Worm (Caenorhabditis elegans) whole organism, midembryonic: ENCODE results near the gene cec-3.

Experiments used
- T22C8.4 ChIP-seq: fragments of 200-800 bp; sonication (Bioruptor generic); IDR thresholded peaks from 2 replicates; pipeline ENCODE4 v1.3.6; 2022; ENCODE audit warnings: missing genetic modification characterization, missing compliant biosample characterization
- cog-1 ChIP-seq: sonication (generic microtip); optimal IDR thresholded peaks from 2 replicates; lab custom pipeline; 2016; ENCODE audit warnings: missing genetic modification characterization, missing compliant biosample characterization
- flt-1 ChIP-seq: fragments of 200-800 bp; sonication (Bioruptor generic); IDR thresholded peaks from 2 replicates; pipeline ENCODE4 v1.3.6; 2022; ENCODE audit warnings: missing genetic modification characterization, missing compliant biosample characterization
- klf-2 ChIP-seq: fragments of 200-800 bp; sonication (Bioruptor generic); conservative IDR thresholded peaks from 2 replicates; pipeline ENCODE4 v1.3.6; 2022; ENCODE audit warnings: missing genetic modification reagents, missing genetic modification characterization, missing compliant biosample characterization
- med-1 ChIP-seq: sonication (generic microtip); optimal IDR thresholded peaks from 2 replicates; lab custom pipeline; 2017; ENCODE audit warnings: missing genetic modification characterization, mild to moderate bottlenecking, missing compliant biosample characterization, antibody characterized with exemption, missing genetic modification reagents; ENCODE audit not compliant: insufficient read depth
- ref-1 ChIP-seq: fragments of 200-800 bp; sonication (Bioruptor generic); conservative IDR thresholded peaks from 2 replicates; pipeline ENCODE4 v1.3.6; 2022; ENCODE audit warnings: missing genetic modification reagents, missing genetic modification characterization, missing compliant biosample characterization
- tab-1 ChIP-seq: fragments of 200-800 bp; sonication (Bioruptor generic); IDR thresholded peaks from 2 replicates; pipeline ENCODE4 v1.3.6; 2022; ENCODE audit warnings: missing genetic modification characterization, missing compliant biosample characterization
- ztf-23 ChIP-seq: fragments of 200-800 bp; sonication (Bioruptor generic); IDR thresholded peaks from 2 replicates; pipeline ENCODE4 v1.3.6; 2022; ENCODE audit warnings: missing genetic modification reagents, missing genetic modification characterization, missing compliant biosample characterization
- ztf-29 ChIP-seq: fragments of 200-800 bp; sonication (Bioruptor generic); IDR thresholded peaks from 2 replicates; pipeline ENCODE4 v1.3.6; 2022; ENCODE audit warnings: missing genetic modification reagents, missing genetic modification characterization, missing compliant biosample characterization

Gene cec-3

ce11 chrII:7813645-7814044 is 43.8 kb downstream of the cec-3 start:
- no peak for TF ChIP-seq cog-1 (tag; lab: Kevin White, UChicago)
- no peak for TF ChIP-seq flt-1 (GFP tag; lab: Robert Waterston, UW)
- TF ChIP-seq klf-2 (GFP tag; lab: Robert Waterston, UW) = no peak
- TF ChIP-seq T22C8.4 = no peak
- TF ChIP-seq ztf-23 = no peak

- 0 out of 2 replicates have a peak, but pooled peaks have one; percentile 25 for TF ChIP-seq T22C8.4
- TF ChIP-seq cog-1 (tag; lab: Kevin White, UChicago) = no peak
Observed at ce11 chrII:7813237-7813636, 44.2 kb downstream of the cec-3 start.

ce11 chrII:7812332-7812731 is 45.1 kb downstream of the cec-3 start:
- no peak for TF ChIP-seq T22C8.4
- TF ChIP-seq ztf-29 = 0 out of 2 replicates have a peak, but pooled peaks have one; percentile 26
- 0 out of 2 replicates have a peak, but pooled peaks have one; percentile 43 for TF ChIP-seq klf-2 (GFP tag; lab: Robert Waterston, UW)
- TF ChIP-seq ztf-23 = no peak
- no peak for TF ChIP-seq tab-1 (GFP tag; lab: Robert Waterston, UW)
- no peak for TF ChIP-seq med-1
- no peak for TF ChIP-seq ref-1 (GFP tag; lab: Robert Waterston, UW)
- TF ChIP-seq cog-1 (tag; lab: Kevin White, UChicago) = peak; percentile 36
- peak; percentile 61; the same call in 1 of the 2 replicates for TF ChIP-seq flt-1 (GFP tag; lab: Robert Waterston, UW)

ce11 chrII:7810869-7811543 is 46.4 kb downstream of the cec-3 start, which contains the start of gene cki-1:
Gene cki-1 (plus strand): TSS chrII:7811240.
- TF ChIP-seq ztf-23 = peak; percentile 61; the same call in 1 of the 2 replicates
- TF ChIP-seq tab-1 (GFP tag; lab: Robert Waterston, UW) = 0 out of 2 replicates have a peak, but pooled peaks have one; percentile 48
- no peak for TF ChIP-seq ref-1 (GFP tag; lab: Robert Waterston, UW)
- peak; percentile 58 for TF ChIP-seq flt-1 (GFP tag; lab: Robert Waterston, UW)

ce11 chrII:7810162-7810868 is 47.1 kb downstream of the cec-3 start:
- TF ChIP-seq flt-1 (GFP tag; lab: Robert Waterston, UW) = no peak
- TF ChIP-seq ztf-23 = no peak
- TF ChIP-seq ztf-29 = no peak
- no peak for TF ChIP-seq tab-1 (GFP tag; lab: Robert Waterston, UW)
- TF ChIP-seq med-1 = no peak
- no peak for TF ChIP-seq T22C8.4
- TF ChIP-seq klf-2 (GFP tag; lab: Robert Waterston, UW) = no peak
- TF ChIP-seq cog-1 (tag; lab: Kevin White, UChicago) = no peak
- no peak for TF ChIP-seq ref-1 (GFP tag; lab: Robert Waterston, UW)

ce11 chrII:7809358-7809914 is 48.0 kb downstream of the cec-3 start:
- TF ChIP-seq cog-1 (tag; lab: Kevin White, UChicago) (peak; percentile 85), flt-1 (GFP tag; lab: Robert Waterston, UW) (no peak), tab-1 (GFP tag; lab: Robert Waterston, UW) (no peak)

- TF ChIP-seq T22C8.4 = no peak
- TF ChIP-seq flt-1 (GFP tag; lab: Robert Waterston, UW) = no peak
- TF ChIP-seq cog-1 (tag; lab: Kevin White, UChicago) = no peak
- TF ChIP-seq ztf-29 = no peak
- TF ChIP-seq ztf-23 = no peak
Observed at ce11 chrII:7808950-7809349, 48.5 kb downstream of the cec-3 start.

ce11 chrII:7808153-7808552 is 49.2 kb downstream of the cec-3 start:
- TF ChIP-seq ztf-29 (no peak), med-1 (no peak), ref-1 (GFP tag; lab: Robert Waterston, UW) (no peak), klf-2 (GFP tag; lab: Robert Waterston, UW) (no peak), tab-1 (GFP tag; lab: Robert Waterston, UW) (no peak), T22C8.4 (no peak), cog-1 (tag; lab: Kevin White, UChicago) (no peak), ztf-23 (no peak)

- TF ChIP-seq ref-1 (GFP tag; lab: Robert Waterston, UW) = no peak
- TF ChIP-seq cog-1 (tag; lab: Kevin White, UChicago) = no peak
- TF ChIP-seq ztf-29 = no peak
- no peak for TF ChIP-seq T22C8.4
- no peak for TF ChIP-seq tab-1 (GFP tag; lab: Robert Waterston, UW)
- TF ChIP-seq flt-1 (GFP tag; lab: Robert Waterston, UW) = no peak
- TF ChIP-seq klf-2 (GFP tag; lab: Robert Waterston, UW) = no peak
- TF ChIP-seq ztf-23 = no peak
- TF ChIP-seq med-1 = no peak
Observed at ce11 chrII:7806872-7807271, 50.5 kb downstream of the cec-3 start.

- TF ChIP-seq cog-1 (tag; lab: Kevin White, UChicago) (no peak), ztf-23 (no peak), ztf-29 (no peak), klf-2 (GFP tag; lab: Robert Waterston, UW) (no peak), T22C8.4 (no peak), ref-1 (GFP tag; lab: Robert Waterston, UW) (no peak), med-1 (no peak), tab-1 (GFP tag; lab: Robert Waterston, UW) (no peak), flt-1 (GFP tag; lab: Robert Waterston, UW) (no peak)
Observed at ce11 chrII:7806054-7806453, 51.3 kb downstream of the cec-3 start.
